Worm (Caenorhabditis elegans): ENCODE measurements around the gene best-1.

Gene best-1

ce11 chrIV:13093677-13094076, 15.9 kb downstream of the best-1 start, which contains the start of the genes prcc-1 and C39E9.12 (continued):
- TF ChIP-seq sptf-2 (GFP tag; optimal IDR thresholded peaks at IDR 0.05) (no peak), nhr-120 (GFP tag; IDR thresholded peaks at IDR 0.05) (no peak), Y53G8AR.9 (GFP tag; conservative IDR thresholded peaks at IDR 0.05) (0 out of 2 replicates have a peak, but pooled peaks have one; percentile 13), ztf-28 (GFP tag; IDR thresholded peaks at IDR 0.05) (no peak), hlh-12 (tag; optimal IDR thresholded peaks at IDR 0.05) (no peak), Y53F4B.3 (GFP tag; IDR thresholded peaks at IDR 0.05) (no peak), lin-26 (GFP tag; IDR thresholded peaks at IDR 0.05) (no peak), F55B11.4 (tag; optimal IDR thresholded peaks at IDR 0.05; ENCODE audit: borderline replicate concordance, insufficient read depth) (no peak), aptf-3 (GFP tag; IDR thresholded peaks at IDR 0.05) (no peak), attf-5 (GFP tag; optimal IDR thresholded peaks at IDR 0.05) (peak; percentile 44), dpl-1 (GFP tag; optimal IDR thresholded peaks at IDR 0.05) (peak; percentile 91), ceh-27 (GFP tag; optimal IDR thresholded peaks at IDR 0.05) (peak; percentile 12), lsl-1 (GFP tag; optimal IDR thresholded peaks at IDR 0.05) (peak; percentile 74), hrde-1 (tag; optimal IDR thresholded peaks at IDR 0.05; ENCODE audit: borderline replicate concordance) (no peak), ztf-26 (tag; optimal IDR thresholded peaks at IDR 0.05) (no peak), zim-3 (tag; optimal IDR thresholded peaks at IDR 0.05) (no peak), lin-54 (GFP tag; optimal IDR thresholded peaks at IDR 0.05) (peak; percentile 82), zfh-2 (GFP tag; conservative IDR thresholded peaks at IDR 0.05) (no peak), hmg-1.2 (GFP tag; IDR thresholded peaks at IDR 0.05) (peak; percentile 53; the same call in 1 of the 2 replicates), F23B12.7 (tag; optimal IDR thresholded peaks at IDR 0.05; ENCODE audit: insufficient read depth) (peak; percentile 61), snpc-3.4 (tag; optimal IDR thresholded peaks at IDR 0.05) (peak; percentile 82), F39B2.1 (GFP tag; IDR thresholded peaks at IDR 0.05) (no peak), madf-3 (GFP tag; IDR thresholded peaks at IDR 0.05) (peak; percentile 72), snpc-1.1 (tag; optimal IDR thresholded peaks at IDR 0.05; ENCODE audit: insufficient read depth) (peak; percentile 58), hlh-26 (GFP tag; conservative IDR thresholded peaks at IDR 0.05) (no peak), B0019.2 (GFP tag; conservative IDR thresholded peaks at IDR 0.05) (peak; percentile 69), unc-130 (GFP tag; optimal IDR thresholded peaks at IDR 0.05) (peak; percentile 69), chd-7 (tag; optimal IDR thresholded peaks at IDR 0.05) (no peak), xnd-1 (tag; optimal IDR thresholded peaks at IDR 0.05) (peak; percentile 80), F52B5.7 (tag; optimal IDR thresholded peaks at IDR 0.05) (no peak), lsy-27 (tag; optimal IDR thresholded peaks at IDR 0.05; ENCODE audit: borderline replicate concordance, insufficient read depth) (no peak), ceh-79 (tag; optimal IDR thresholded peaks at IDR 0.05) (no peak), F22D6.2 (tag; optimal IDR thresholded peaks at IDR 0.05) (no peak), efl-1 (GFP tag; optimal IDR thresholded peaks at IDR 0.05) (peak; percentile 98), ceh-100 (GFP tag; IDR thresholded peaks at IDR 0.05) (peak; percentile 54; the same call in 1 of the 2 replicates), Y95B8A.8 (GFP tag; IDR thresholded peaks at IDR 0.05) (no peak), lir-1 (GFP tag; conservative IDR thresholded peaks at IDR 0.05) (no peak), Y79H2A.3 (GFP tag; conservative IDR thresholded peaks at IDR 0.05) (no peak), nhr-27 (tag; optimal IDR thresholded peaks at IDR 0.05) (no peak), F57A8.1 (GFP tag; optimal IDR thresholded peaks at IDR 0.05) (no peak), ceh-40 (GFP tag; IDR thresholded peaks at IDR 0.05) (no peak), rpc-1 (optimal IDR thresholded peaks at IDR 0.05) (no peak), rpc-1 (tag; optimal IDR thresholded peaks at IDR 0.05) (no peak), ceh-91 (GFP tag; IDR thresholded peaks at IDR 0.05) (peak; percentile 82), Y67H2A.10 (GFP tag; conservative IDR thresholded peaks at IDR 0.05) (no peak), cebp-1 (GFP tag; IDR thresholded peaks at IDR 0.05) (no peak), cebp-1 (tag; optimal IDR thresholded peaks at IDR 0.05) (no peak), lin-35 (GFP tag; optimal IDR thresholded peaks at IDR 0.05) (peak in 2 of 3 experiments; percentile 1 to 86), ztf-3 (GFP tag; optimal IDR thresholded peaks at IDR 0.05) (no peak)

Data from whole organism, young adult.